Worm (Caenorhabditis elegans): Measurements from ENCODE around the gene itm-2.

Gene itm-2

DNA sequence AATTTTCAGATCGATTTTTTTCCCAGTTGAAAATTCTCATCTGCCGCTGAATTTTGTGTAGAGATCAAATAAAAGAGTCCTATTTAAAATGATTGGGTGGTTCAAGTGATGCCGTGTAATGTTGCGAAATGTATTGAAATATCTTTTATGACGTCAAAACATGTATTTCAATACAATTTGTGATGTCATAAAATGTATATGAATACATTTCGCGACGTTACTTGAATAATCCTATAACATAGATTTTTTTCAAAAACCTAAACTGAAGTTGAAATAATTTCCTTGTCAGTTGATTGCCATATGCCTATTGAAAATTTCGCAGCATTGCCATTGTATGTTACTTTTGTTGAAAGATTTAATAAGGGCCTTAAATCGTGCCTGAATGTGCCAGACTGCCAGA is 44.6 kb downstream of the itm-2 start, which contains the start of gene F55D1.1:
Gene F55D1.1, plus strand, starts transcription at position 301 of the 400 bp plus-strand sequence.
- no peak for TF ChIP-seq jun-1 (tag; optimal IDR thresholded peaks at IDR 0.05)
- TF ChIP-seq ztf-11 (tag; optimal IDR thresholded peaks at IDR 0.05) = no peak
- no peak for TF ChIP-seq ceh-28 (tag; optimal IDR thresholded peaks at IDR 0.05)
- no peak for TF ChIP-seq tbx-2 (tag; optimal IDR thresholded peaks at IDR 0.05)
- TF ChIP-seq daf-12 (tag; optimal IDR thresholded peaks at IDR 0.05) = no peak
- no peak for TF ChIP-seq nhr-43 (tag; optimal IDR thresholded peaks at IDR 0.05; ENCODE audit: poor library complexity, severe bottlenecking)
- no peak for TF ChIP-seq mdl-1 (tag; optimal IDR thresholded peaks at IDR 0.05)

DNA sequence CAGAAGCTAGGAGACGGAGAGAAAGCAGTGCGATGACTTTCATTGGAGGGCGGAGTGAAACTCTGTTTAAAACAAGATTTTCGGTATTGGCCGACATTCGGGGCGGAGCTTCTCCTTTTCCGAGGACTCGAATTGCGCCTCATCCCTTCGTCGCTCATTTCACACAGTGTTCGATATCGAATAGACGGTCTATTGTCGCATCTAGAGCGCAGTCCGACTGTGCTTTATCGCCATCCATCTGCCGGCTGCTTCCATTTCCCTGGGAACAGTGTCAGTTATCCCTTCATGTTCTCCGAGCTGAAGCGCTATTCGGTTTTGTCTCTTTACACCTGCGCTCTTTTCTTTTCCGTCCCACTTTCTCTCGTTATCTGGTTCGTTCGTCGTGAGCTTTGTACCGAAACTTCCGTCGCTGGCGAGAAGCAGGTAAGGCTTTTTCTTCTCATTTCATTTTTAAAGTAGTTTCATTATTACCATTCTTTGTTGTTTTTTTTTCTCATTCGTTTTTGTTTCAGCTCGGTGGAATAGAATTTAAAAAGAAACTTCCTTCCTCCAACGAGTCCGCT is 47.9 kb downstream of the itm-2 start, which contains the start of the genes bus-8A and bus-8B:
Gene bus-8A, plus strand, starts transcription at position 96 of the 563 bp plus-strand sequence.
Gene bus-8B, plus strand, starts transcription at position 513 of the 563 bp plus-strand sequence.
- TF ChIP-seq unc-39 (tag; optimal IDR thresholded peaks at IDR 0.05) = no peak
- TF ChIP-seq nhr-28 (tag; optimal IDR thresholded peaks at IDR 0.05) = no peak
